Worm (Caenorhabditis elegans) whole organism, midembryonic: ENCODE results near the gene C36C5.15.

Experiments
- T22C8.4 ChIP-seq: fragments of 200-800 bp; sonication (Bioruptor generic); IDR thresholded peaks from 2 replicates; pipeline ENCODE4 v1.3.6; 2022; ENCODE audit warnings: missing genetic modification characterization, missing compliant biosample characterization
- flt-1 ChIP-seq: fragments of 200-800 bp; sonication (Bioruptor generic); IDR thresholded peaks from 2 replicates; pipeline ENCODE4 v1.3.6; 2022; ENCODE audit warnings: missing genetic modification characterization, missing compliant biosample characterization
- klf-2 ChIP-seq: fragments of 200-800 bp; sonication (Bioruptor generic); conservative IDR thresholded peaks from 2 replicates; pipeline ENCODE4 v1.3.6; 2022; ENCODE audit warnings: missing genetic modification reagents, missing genetic modification characterization, missing compliant biosample characterization
- ref-1 ChIP-seq: fragments of 200-800 bp; sonication (Bioruptor generic); conservative IDR thresholded peaks from 2 replicates; pipeline ENCODE4 v1.3.6; 2022; ENCODE audit warnings: missing genetic modification reagents, missing genetic modification characterization, missing compliant biosample characterization
- tab-1 ChIP-seq: fragments of 200-800 bp; sonication (Bioruptor generic); IDR thresholded peaks from 2 replicates; pipeline ENCODE4 v1.3.6; 2022; ENCODE audit warnings: missing genetic modification characterization, missing compliant biosample characterization
- ztf-23 ChIP-seq: fragments of 200-800 bp; sonication (Bioruptor generic); IDR thresholded peaks from 2 replicates; pipeline ENCODE4 v1.3.6; 2022; ENCODE audit warnings: missing genetic modification reagents, missing genetic modification characterization, missing compliant biosample characterization

- TF ChIP-seq tab-1 (GFP tag; lab: Robert Waterston, UW), result no peak
- TF ChIP-seq klf-2, result no peak
- no peak for TF ChIP-seq T22C8.4 (GFP tag; lab: Robert Waterston, UW)
- no peak for TF ChIP-seq ztf-23 (GFP tag; lab: Robert Waterston, UW)
- no peak for TF ChIP-seq ref-1
- no peak for TF ChIP-seq flt-1
Measured at ce11 chrV:3138488-3138887, 30.1 kb downstream of the C36C5.15 start, which contains the start of the genes irld-3 and F02C9.1.
